Worm (Caenorhabditis elegans) whole organism, L1 larva: Measurements from ENCODE around the gene glna-2.

Source experiments
- C04F5.9 ChIP-seq: sonication (generic microtip); optimal IDR thresholded peaks from 2 replicates; lab custom pipeline; 2016; ENCODE audit warnings: missing genetic modification characterization, missing compliant biosample characterization
- C34B4.2 ChIP-seq: sonication (generic microtip); optimal IDR thresholded peaks from 2 replicates; lab custom pipeline; 2017; ENCODE audit warnings: mild to moderate bottlenecking, missing genetic modification characterization, missing compliant biosample characterization
- Y116A8C.19 ChIP-seq: sonication (generic microtip); optimal IDR thresholded peaks from 2 replicates; lab custom pipeline; 2016; ENCODE audit warnings: missing compliant biosample characterization, missing genetic modification characterization, borderline replicate concordance
- ceh-82 ChIP-seq, 3 experiments: fragments of 150-350 bp in 1 of 3; sonication (generic microtip) in 2 of 3; optimal IDR thresholded peaks; 2 replicates each; lab custom pipeline; 2014 to 2017; ENCODE audit warnings: missing biosample characterization in 3 of 3, missing genetic modification characterization in 3 of 3
- ces-1 ChIP-seq: fragments of 150-350 bp; optimal IDR thresholded peaks from 2 replicates; lab custom pipeline; 2014; ENCODE audit warnings: missing biosample characterization, missing genetic modification reagents, missing genetic modification characterization
- dsc-1 ChIP-seq: sonication (generic microtip); optimal IDR thresholded peaks from 2 replicates; lab custom pipeline; 2016; ENCODE audit warnings: mild to moderate bottlenecking, missing genetic modification characterization, missing compliant biosample characterization
- efl-1 ChIP-seq, 4 experiments: fragments of 150-350 bp; optimal IDR thresholded peaks in 3 of 4; peaks in 1 of 4; 1 replicate in 1 of 4; 2 replicates in 3 of 4; lab custom pipeline; 2014; ENCODE audit warnings: missing biosample characterization in 2 of 4, missing genetic modification characterization in 2 of 4, missing genetic modification reagents in 2 of 4
- egl-13 ChIP-seq: sonication (generic microtip); optimal IDR thresholded peaks from 2 replicates; lab custom pipeline; 2016; ENCODE audit warnings: missing genotype, missing genetic modification reagents, missing genetic modification characterization, missing compliant biosample characterization
- egl-27 ChIP-seq, 2 experiments: fragments of 150-350 bp in 1 of 2; sonication (generic microtip); optimal IDR thresholded peaks; 3 replicates each; lab custom pipeline; 2017 to 2018; ENCODE audit warnings: missing biosample characterization in 2 of 2, missing genetic modification characterization in 2 of 2, missing genetic modification reagents in 2 of 2
- ets-5 ChIP-seq: fragments of 200-800 bp; sonication (Bioruptor generic); IDR thresholded peaks from 2 replicates; pipeline ENCODE4 v1.3.6; 2022; ENCODE audit warnings: missing genetic modification characterization, missing compliant biosample characterization
- fkh-8 ChIP-seq: sonication (generic microtip); optimal IDR thresholded peaks from 2 replicates; lab custom pipeline; 2016; ENCODE audit warnings: mild to moderate bottlenecking, missing genetic modification characterization, missing compliant biosample characterization
- grh-1 ChIP-seq: fragments of 200-800 bp; sonication (Bioruptor generic); IDR thresholded peaks from 2 replicates; pipeline ENCODE4 v1.3.6; 2022; ENCODE audit warnings: missing genetic modification reagents, missing genetic modification characterization, missing compliant biosample characterization
- hlh-4 ChIP-seq: sonication (generic microtip); optimal IDR thresholded peaks from 2 replicates; lab custom pipeline; 2016; ENCODE audit warnings: mild to moderate bottlenecking, missing genetic modification characterization, missing compliant biosample characterization
- hpl-2 ChIP-seq: fragments of 150-350 bp; optimal IDR thresholded peaks from 2 replicates; lab custom pipeline; 2014; ENCODE audit warnings: missing biosample characterization, missing genetic modification reagents, missing genetic modification characterization
- irx-1 ChIP-seq: sonication (generic microtip); optimal IDR thresholded peaks from 2 replicates; lab custom pipeline; 2016; ENCODE audit warnings: missing genetic modification characterization, missing compliant biosample characterization
- jun-1 ChIP-seq: fragments of 150-350 bp; optimal IDR thresholded peaks from 2 replicates; lab custom pipeline; 2014; ENCODE audit warnings: missing biosample characterization, missing genetic modification reagents, missing genetic modification characterization
- lin-13 ChIP-seq: fragments of 150-350 bp; optimal IDR thresholded peaks from 2 replicates; lab custom pipeline; 2014; ENCODE audit warnings: missing biosample characterization, missing genetic modification reagents, missing genetic modification characterization
- lin-14 ChIP-seq: fragments of 200-800 bp; sonication (Bioruptor generic); optimal IDR thresholded peaks from 2 replicates; lab custom pipeline; 2018; ENCODE audit warnings: mild to moderate bottlenecking, missing genetic modification characterization, moderate library complexity, missing compliant biosample characterization
- lin-35 ChIP-seq, 2 experiments: fragments of 150-350 bp; optimal IDR thresholded peaks; 2 replicates each; lab custom pipeline; 2014; ENCODE audit warnings: missing biosample characterization in 2 of 2, missing genetic modification characterization in 2 of 2, missing genetic modification reagents in 2 of 2
- lir-3 ChIP-seq: sonication (generic microtip); optimal IDR thresholded peaks from 2 replicates; lab custom pipeline; 2016; ENCODE audit warnings: mild to moderate bottlenecking, missing genetic modification characterization, moderate library complexity, missing compliant biosample characterization; ENCODE audit not compliant: poor library complexity
- mef-2 ChIP-seq: fragments of 150-350 bp; optimal IDR thresholded peaks from 2 replicates; lab custom pipeline; 2014; ENCODE audit warnings: missing biosample characterization, missing genetic modification characterization
- nhr-11 ChIP-seq: fragments of 150-350 bp; optimal IDR thresholded peaks from 2 replicates; lab custom pipeline; 2014; ENCODE audit warnings: missing biosample characterization, missing genetic modification characterization
- nhr-19 ChIP-seq: fragments of 200-800 bp; sonication (Bioruptor generic); conservative IDR thresholded peaks from 2 replicates; pipeline ENCODE4 v1.3.6; 2022; ENCODE audit warnings: missing genetic modification characterization, missing compliant biosample characterization
- nhr-20 ChIP-seq: sonication (generic microtip); optimal IDR thresholded peaks from 2 replicates; lab custom pipeline; 2016; ENCODE audit warnings: mild to moderate bottlenecking, missing genetic modification characterization, missing compliant biosample characterization
- nhr-237 ChIP-seq: fragments of 150-350 bp; optimal IDR thresholded peaks from 2 replicates; lab custom pipeline; 2014; ENCODE audit warnings: missing biosample characterization, missing genetic modification characterization
- nhr-28 ChIP-seq: fragments of 150-350 bp; optimal IDR thresholded peaks from 2 replicates; lab custom pipeline; 2014; ENCODE audit warnings: missing biosample characterization, missing genetic modification characterization
- nhr-71 ChIP-seq: sonication (generic microtip); optimal IDR thresholded peaks from 2 replicates; lab custom pipeline; 2016; ENCODE audit warnings: mild to moderate bottlenecking, missing genetic modification characterization, moderate library complexity, missing compliant biosample characterization
- nhr-76 ChIP-seq: sonication (generic microtip); optimal IDR thresholded peaks from 2 replicates; lab custom pipeline; 2017; ENCODE audit warnings: missing biosample characterization, missing genetic modification characterization
- nhr-77 ChIP-seq: fragments of 150-350 bp; optimal IDR thresholded peaks from 2 replicates; lab custom pipeline; 2014; ENCODE audit warnings: missing biosample characterization, missing genetic modification characterization
- nhr-84 ChIP-seq: sonication (generic microtip); optimal IDR thresholded peaks from 2 replicates; lab custom pipeline; 2017; ENCODE audit warnings: missing biosample characterization, missing genetic modification characterization
- nhr-85 ChIP-seq: sonication (generic microtip); peaks from one replicate; lab custom pipeline; 2016; ENCODE audit warnings: missing genetic modification characterization, inconsistent platforms, missing compliant biosample characterization
- nhr-90 ChIP-seq: sonication (generic microtip); optimal IDR thresholded peaks from 2 replicates; lab custom pipeline; 2016; ENCODE audit warnings: mild to moderate bottlenecking, missing genetic modification characterization, missing compliant biosample characterization; ENCODE audit not compliant: poor library complexity
- pag-3 ChIP-seq: sonication (generic microtip); optimal IDR thresholded peaks from 2 replicates; lab custom pipeline; 2017; ENCODE audit warnings: missing genetic modification characterization, mild to moderate bottlenecking, missing compliant biosample characterization, antibody characterized with exemption, borderline replicate concordance; ENCODE audit not compliant: insufficient read depth
- pax-3 ChIP-seq: fragments of 200-800 bp; sonication (Bioruptor generic); optimal IDR thresholded peaks from 2 replicates; lab custom pipeline; 2018; ENCODE audit warnings: mild to moderate bottlenecking, missing genetic modification characterization, moderate library complexity, missing compliant biosample characterization
- pqm-1 ChIP-seq: sonication (generic microtip); optimal IDR thresholded peaks from 3 replicates; lab custom pipeline; 2017; ENCODE audit warnings: missing biosample characterization, missing genetic modification characterization
- rnt-1 ChIP-seq: sonication (generic microtip); optimal IDR thresholded peaks from 2 replicates; lab custom pipeline; 2016; ENCODE audit warnings: mild to moderate bottlenecking, missing genetic modification characterization, moderate library complexity, missing compliant biosample characterization
- snu-23 ChIP-seq: sonication (generic microtip); optimal IDR thresholded peaks from 2 replicates; lab custom pipeline; 2016; ENCODE audit warnings: missing genetic modification characterization, missing compliant biosample characterization
- sox-4 ChIP-seq: sonication (generic microtip); optimal IDR thresholded peaks from 2 replicates; lab custom pipeline; 2016; ENCODE audit warnings: missing genetic modification characterization, missing compliant biosample characterization
- sptf-1 ChIP-seq: fragments of 150-350 bp; optimal IDR thresholded peaks from 2 replicates; lab custom pipeline; 2014; ENCODE audit warnings: missing biosample characterization, missing genetic modification characterization
- sup-37 ChIP-seq: fragments of 200-800 bp; sonication (Bioruptor generic); optimal IDR thresholded peaks from 2 replicates; lab custom pipeline; 2018; ENCODE audit warnings: mild to moderate bottlenecking, missing genetic modification characterization, missing compliant biosample characterization
- swsn-7 ChIP-seq: sonication (generic microtip); optimal IDR thresholded peaks from 2 replicates; lab custom pipeline; 2016; ENCODE audit warnings: missing genetic modification characterization, missing compliant biosample characterization
- tlp-1 ChIP-seq: fragments of 150-350 bp; optimal IDR thresholded peaks from 2 replicates; lab custom pipeline; 2014; ENCODE audit warnings: missing biosample characterization, missing genetic modification characterization
- unc-130 ChIP-seq: fragments of 150-350 bp; optimal IDR thresholded peaks from 2 replicates; lab custom pipeline; 2017; ENCODE audit warnings: missing biosample characterization, missing genetic modification characterization, inconsistent platforms
- unc-30 ChIP-seq: sonication (generic microtip); optimal IDR thresholded peaks from 2 replicates; lab custom pipeline; 2017; ENCODE audit warnings: missing biosample characterization, missing genetic modification characterization
- unc-62 ChIP-seq: fragments of 150-350 bp; optimal IDR thresholded peaks from 2 replicates; lab custom pipeline; 2014; ENCODE audit warnings: missing biosample characterization, missing genetic modification reagents, missing genetic modification characterization
- xbp-1 ChIP-seq: sonication (generic microtip); optimal IDR thresholded peaks from 2 replicates; lab custom pipeline; 2016; ENCODE audit warnings: missing genetic modification characterization, missing compliant biosample characterization
- zag-1 ChIP-seq: fragments of 150-350 bp; optimal IDR thresholded peaks from 2 replicates; lab custom pipeline; 2014; ENCODE audit warnings: missing biosample characterization, missing genetic modification characterization
- zip-4 ChIP-seq: fragments of 200-800 bp; sonication (Bioruptor generic); optimal IDR thresholded peaks from 2 replicates; lab custom pipeline; 2018; ENCODE audit warnings: mild to moderate bottlenecking, missing genetic modification characterization, moderate library complexity, missing compliant biosample characterization
- ztf-11 ChIP-seq, 2 experiments: sonication (generic microtip); optimal IDR thresholded peaks; 2 replicates each; lab custom pipeline; 2016 to 2017; ENCODE audit warnings: missing genetic modification characterization in 2 of 2, missing biosample characterization in 1 of 2, missing compliant biosample characterization in 1 of 2
- ztf-4 ChIP-seq: fragments of 150-350 bp; optimal IDR thresholded peaks from 2 replicates; lab custom pipeline; 2014; ENCODE audit warnings: missing biosample characterization, missing genetic modification characterization

The glna-2 gene

ce11 chrII:8015483-8015938 is 7.1 kb downstream of the glna-2 start (continued):
- no peak for TF ChIP-seq ces-1 (GFP tag; lab: Kevin White, UChicago)
- TF ChIP-seq unc-130 = no peak
- TF ChIP-seq lin-35 (GFP tag; optimal IDR thresholded peaks at IDR 0.05; lab: Kevin White, UChicago) = peak in 1 of 2 experiments; percentile 30
- TF ChIP-seq ztf-11 (tag; optimal IDR thresholded peaks at IDR 0.05; lab: Kevin White, UChicago) = no peak

ce11 chrII:8016167-8016566 is 7.7 kb downstream of the glna-2 start:
- no peak for TF ChIP-seq irx-1 (tag; lab: Kevin White, UChicago)
- TF ChIP-seq nhr-19 = peak; percentile 77
- no peak for TF ChIP-seq nhr-76 (tag; lab: Kevin White, UChicago)
- TF ChIP-seq nhr-71 (tag; lab: Kevin White, UChicago) = peak; percentile 79
- no peak for TF ChIP-seq nhr-28 (tag; lab: Kevin White, UChicago)
- no peak for TF ChIP-seq sptf-1
- TF ChIP-seq nhr-90 = no peak
- no peak for TF ChIP-seq pqm-1 (tag; lab: Kevin White, UChicago)
- no peak for TF ChIP-seq Y116A8C.19 (tag; lab: Kevin White, UChicago)
- no peak for TF ChIP-seq fkh-8 (tag; lab: Kevin White, UChicago)
- peak; percentile 4 for TF ChIP-seq ztf-4
- no peak for TF ChIP-seq nhr-84 (tag; lab: Kevin White, UChicago)
- peak; percentile 62 for TF ChIP-seq rnt-1
- peak; percentile 62 for TF ChIP-seq jun-1 (tag; lab: Kevin White, UChicago)
- no peak for TF ChIP-seq unc-30 (tag; lab: Kevin White, UChicago)
- TF ChIP-seq unc-62 (GFP tag; lab: Kevin White, UChicago) = no peak
- TF ChIP-seq unc-130 = peak; percentile 91
- no peak for TF ChIP-seq hlh-4 (tag; lab: Kevin White, UChicago)
- TF ChIP-seq ztf-11 (tag; optimal IDR thresholded peaks at IDR 0.05; lab: Kevin White, UChicago) = no peak
- TF ChIP-seq C04F5.9 = no peak
- peak; percentile 41 for TF ChIP-seq nhr-11 (tag; lab: Kevin White, UChicago)
- peak; percentile 64 for TF ChIP-seq nhr-85
- no peak for TF ChIP-seq pax-3 (tag; lab: Kevin White, UChicago)
- TF ChIP-seq lin-13 (GFP tag; lab: Kevin White, UChicago) = no peak
- TF ChIP-seq C34B4.2 (tag; lab: Kevin White, UChicago) = no peak
- TF ChIP-seq nhr-237 (tag; lab: Kevin White, UChicago) = no peak
- TF ChIP-seq lir-3 (tag; lab: Kevin White, UChicago) = peak; percentile 40
- no peak for TF ChIP-seq mef-2
- peak; percentile 18 to 31 for TF ChIP-seq efl-1 (optimal IDR thresholded peaks at IDR 0.05; lab: Kevin White, UChicago)
- TF ChIP-seq efl-1 (GFP tag; optimal IDR thresholded peaks at IDR 0.05 in 1 of 2; lab: Kevin White, UChicago) = peak in 1 of 2 experiments; percentile 42
- no peak for TF ChIP-seq pag-3 (tag; lab: Kevin White, UChicago)
- peak; percentile 70 for TF ChIP-seq nhr-20
- TF ChIP-seq dsc-1 = no peak
- TF ChIP-seq zag-1 = no peak
- TF ChIP-seq snu-23 (GFP tag; lab: Kevin White, UChicago) = peak; percentile 63
- TF ChIP-seq nhr-77 (tag; lab: Kevin White, UChicago) = no peak
- TF ChIP-seq ets-5 = no peak
- no peak for TF ChIP-seq egl-27 (tag; optimal IDR thresholded peaks at IDR 0.05; lab: Kevin White, UChicago)
- no peak for TF ChIP-seq ceh-82 (tag; optimal IDR thresholded peaks at IDR 0.05; lab: Kevin White, UChicago)
- no peak for TF ChIP-seq tlp-1
- TF ChIP-seq grh-1 (GFP tag; lab: Robert Waterston, UW) = no peak
- no peak for TF ChIP-seq sup-37 (GFP tag; lab: Kevin White, UChicago)
- TF ChIP-seq egl-13 = no peak
- TF ChIP-seq swsn-7 (tag; lab: Kevin White, UChicago) = peak; percentile 61
- TF ChIP-seq lin-14 (GFP tag; lab: Kevin White, UChicago) = peak; percentile 73
- TF ChIP-seq zip-4 = no peak
- TF ChIP-seq sox-4 = no peak
- no peak for TF ChIP-seq hpl-2 (GFP tag; lab: Kevin White, UChicago)
- TF ChIP-seq xbp-1 (tag; lab: Kevin White, UChicago) = no peak
